Fruit fly (Drosophila melanogaster): ENCODE results near the gene dind.

- no peak for TF ChIP-seq rn (GFP tag; IDR thresholded peaks at IDR 0.05)
- TF ChIP-seq CG32121 (GFP tag; IDR thresholded peaks at IDR 0.05) = no peak
- TF ChIP-seq CG34367 (tag; optimal IDR thresholded peaks at IDR 0.05) = no peak
- no peak for TF ChIP-seq CG15710 (tag; optimal IDR thresholded peaks at IDR 0.05)
Observed at dm6 chr3R:18669152-18669551, 8.2 kb downstream of the dind start, which contains the start of gene CG7702.
